Fruit fly (Drosophila melanogaster): ENCODE measurements around the gene CG31717.

CG31717 gene

dm6 chr2L:10226724-10227407, 23.7 kb upstream of the CG31717 start, which contains the start of gene CG5708:
Gene CG5708, minus strand, starts transcription at chr2L:10226808.
- no peak for TF ChIP-seq noc (tag; optimal IDR thresholded peaks at IDR 0.05)

dm6 chr2L:10230455-10230854, 20.1 kb upstream of the CG31717 start:
- no peak for TF ChIP-seq noc (tag; optimal IDR thresholded peaks at IDR 0.05)

- TF ChIP-seq noc (tag; optimal IDR thresholded peaks at IDR 0.05), result no peak
These were observed 19.4 kb upstream of the CG31717 start for dm6 chr2L:10231092-10231494.

dm6 chr2L:10231510-10231909, 19.0 kb upstream of the CG31717 start, which contains the start of gene ova:
Gene ova, minus strand, starts transcription at chr2L:10231692.
- no peak for TF ChIP-seq noc (tag; optimal IDR thresholded peaks at IDR 0.05)

- no peak for TF ChIP-seq noc (tag; optimal IDR thresholded peaks at IDR 0.05)
These were observed 18.3 kb upstream of the CG31717 start, which contains the start of gene eEF1delta for dm6 chr2L:10232152-10232816. Gene eEF1delta, plus strand, starts transcription at chr2L:10232507.

- no peak for TF ChIP-seq noc (tag; optimal IDR thresholded peaks at IDR 0.05)
These were observed 17.7 kb upstream of the CG31717 start for dm6 chr2L:10232827-10233226.

dm6 chr2L:10237725-10238446, 12.7 kb upstream of the CG31717 start, which contains the start of gene mthl15:
Gene mthl15, minus strand, starts transcription at chr2L:10238317.
- TF ChIP-seq noc (tag; optimal IDR thresholded peaks at IDR 0.05), result no peak

- no peak for TF ChIP-seq noc (tag; optimal IDR thresholded peaks at IDR 0.05)
These were observed 11.5 kb upstream of the CG31717 start, which contains the start of gene me31B for dm6 chr2L:10238726-10239652. Gene me31B, plus strand, starts transcription at chr2L:10239341.

dm6 chr2L:10246785-10247190, 3.7 kb upstream of the CG31717 start, which contains the start of gene chico:
Gene chico, minus strand, starts transcription at chr2L:10247078.
- no peak for TF ChIP-seq noc (tag; optimal IDR thresholded peaks at IDR 0.05)

- TF ChIP-seq noc (tag; optimal IDR thresholded peaks at IDR 0.05), result no peak
These were observed 808 bp upstream of the CG31717 start for dm6 chr2L:10249655-10250202.

- no peak for TF ChIP-seq noc (tag; optimal IDR thresholded peaks at IDR 0.05)
These were observed 1.1 kb downstream of the CG31717 start, which contains the start of gene Ror for dm6 chr2L:10251592-10251991. Gene Ror, plus strand, starts transcription at chr2L:10251843.

dm6 chr2L:10255725-10256158, 5.2 kb downstream of the CG31717 start, which contains the start of gene CG5676:
Gene CG5676, minus strand, starts transcription at chr2L:10255891.
- no peak for TF ChIP-seq noc (tag; optimal IDR thresholded peaks at IDR 0.05)

dm6 chr2L:10259960-10260749, 9.6 kb downstream of the CG31717 start:
- no peak for TF ChIP-seq noc (tag; optimal IDR thresholded peaks at IDR 0.05)
